Worm (Caenorhabditis elegans) whole organism, mixed stage, embryonic: Measurements from ENCODE around the gene rpn-13.

Source experiments
- ceh-43 ChIP-seq: fragments of 200-800 bp; sonication (Bioruptor generic); optimal IDR thresholded peaks from 2 replicates; lab custom pipeline; 2018; ENCODE audit warnings: mild to moderate bottlenecking, missing genetic modification characterization, moderate library complexity, missing compliant biosample characterization
- pha-4 ChIP-seq: fragments of 150-350 bp; optimal IDR thresholded peaks from 2 replicates; lab custom pipeline; 2018; ENCODE audit warnings: missing biosample characterization, missing genetic modification reagents, missing genetic modification characterization
- sptf-1 ChIP-seq: sonication (generic microtip); optimal IDR thresholded peaks from 2 replicates; lab custom pipeline; 2017; ENCODE audit warnings: mild to moderate bottlenecking, missing genetic modification characterization, moderate library complexity, missing compliant biosample characterization
- ztf-11 ChIP-seq: fragments of 150-350 bp; optimal IDR thresholded peaks from 2 replicates; lab custom pipeline; 2014; ENCODE audit warnings: missing biosample characterization, missing genetic modification characterization

DNA sequence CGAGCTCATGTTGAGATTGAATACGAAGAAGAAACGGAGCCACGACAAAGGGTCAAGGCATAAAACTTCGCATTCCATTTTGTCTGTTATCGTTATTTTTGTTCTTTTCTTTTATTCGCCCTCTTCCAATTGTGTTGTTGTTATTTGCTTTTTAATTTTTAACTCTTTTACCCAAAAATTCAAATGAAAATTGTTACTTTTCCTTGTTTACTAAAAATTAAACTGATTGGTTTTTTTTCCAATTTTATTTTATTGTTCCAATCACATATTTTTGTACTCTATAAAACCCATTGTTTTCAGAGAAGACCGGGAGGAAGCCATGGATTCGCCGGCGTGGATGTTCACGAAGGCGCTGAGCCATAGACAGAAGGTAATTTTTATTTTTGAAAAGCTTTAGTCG is 38.7 kb upstream of the rpn-13 start, which contains the start of gene C16A3.5:
- TF ChIP-seq ztf-11 (no peak), pha-4 (tag; lab: Kevin White, UChicago) (no peak), sptf-1 (tag; lab: Kevin White, UChicago) (no peak), ceh-43 (GFP tag; lab: Kevin White, UChicago) (no peak)
